Fruit fly (Drosophila melanogaster): ENCODE measurements around the gene CG31789.

The CG31789 gene

dm6 chr2L:18605549-18605948 is at the start of gene CG31789:
CG31789 (plus strand) TSS chr2L:18605928.
- TF ChIP-seq h (optimal IDR thresholded peaks at IDR 0.05) (no peak), psq (optimal IDR thresholded peaks at IDR 0.05) (no peak), insv (optimal IDR thresholded peaks at IDR 0.05) (no peak), Myc (optimal IDR thresholded peaks at IDR 0.05) (no peak), ttk (optimal IDR thresholded peaks at IDR 0.05) (no peak), Sin3A (optimal IDR thresholded peaks at IDR 0.05) (no peak)

- TF ChIP-seq psq (optimal IDR thresholded peaks at IDR 0.05) (no peak), insv (optimal IDR thresholded peaks at IDR 0.05) (no peak), Myc (optimal IDR thresholded peaks at IDR 0.05) (no peak), Sin3A (optimal IDR thresholded peaks at IDR 0.05) (no peak), h (optimal IDR thresholded peaks at IDR 0.05) (no peak), ttk (optimal IDR thresholded peaks at IDR 0.05) (no peak)
Measured at dm6 chr2L:18556384-18556783, 49.3 kb upstream of the CG31789 start.

- no peak for TF ChIP-seq Sin3A (optimal IDR thresholded peaks at IDR 0.05)
- no peak for TF ChIP-seq psq (optimal IDR thresholded peaks at IDR 0.05)
- TF ChIP-seq insv (optimal IDR thresholded peaks at IDR 0.05), result no peak
- TF ChIP-seq ttk (optimal IDR thresholded peaks at IDR 0.05), result no peak
- TF ChIP-seq Myc (optimal IDR thresholded peaks at IDR 0.05), result no peak
- no peak for TF ChIP-seq h (optimal IDR thresholded peaks at IDR 0.05)
Measured at dm6 chr2L:18557965-18558537, 47.7 kb upstream of the CG31789 start.

DNA sequence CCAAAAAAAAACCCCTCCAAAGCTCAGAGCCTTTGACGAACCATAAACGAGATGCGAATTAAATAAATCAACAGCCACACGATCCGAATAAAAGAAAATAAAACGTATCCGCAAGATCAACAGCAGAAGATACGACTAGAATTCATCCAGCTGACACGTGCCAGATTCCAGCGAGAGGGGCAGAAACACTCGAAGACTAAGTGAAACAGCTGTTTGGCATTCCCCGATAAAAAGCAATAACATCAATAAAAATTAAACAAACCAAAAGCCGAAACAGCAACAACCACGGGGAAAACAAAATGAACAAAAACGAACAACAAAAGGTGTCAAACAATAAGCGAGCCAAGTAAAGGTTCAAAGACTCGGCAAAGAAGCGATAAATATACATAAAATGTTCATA is 46.6 kb upstream of the CG31789 start:
- TF ChIP-seq Sin3A (optimal IDR thresholded peaks at IDR 0.05), result no peak
- TF ChIP-seq psq (optimal IDR thresholded peaks at IDR 0.05), result no peak
- TF ChIP-seq insv (optimal IDR thresholded peaks at IDR 0.05), result no peak
- TF ChIP-seq ttk (optimal IDR thresholded peaks at IDR 0.05), result no peak
- TF ChIP-seq Myc (optimal IDR thresholded peaks at IDR 0.05), result no peak
- no peak for TF ChIP-seq h (optimal IDR thresholded peaks at IDR 0.05)

DNA sequence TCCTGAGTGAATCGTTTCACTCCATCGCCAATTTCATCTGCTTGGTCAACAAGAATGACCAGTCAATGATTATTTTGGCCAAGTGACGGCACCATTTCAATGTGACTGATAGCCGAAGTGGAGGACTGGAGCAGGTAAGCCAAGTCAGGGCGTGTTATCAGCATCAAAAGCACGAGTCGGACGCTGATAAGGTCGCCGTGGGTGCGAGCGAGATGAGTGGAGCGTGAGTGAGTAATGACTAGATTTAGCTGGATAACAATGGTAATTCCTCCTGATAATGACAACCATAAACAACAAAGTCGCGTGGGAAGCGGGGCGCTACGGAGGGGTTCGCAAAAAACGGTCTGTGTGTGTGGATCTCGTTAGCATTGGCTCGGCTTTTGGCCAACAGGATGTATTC is 44.7 kb upstream of the CG31789 start:
- TF ChIP-seq psq (optimal IDR thresholded peaks at IDR 0.05) (no peak), Sin3A (optimal IDR thresholded peaks at IDR 0.05) (no peak), ttk (optimal IDR thresholded peaks at IDR 0.05) (no peak)

DNA sequence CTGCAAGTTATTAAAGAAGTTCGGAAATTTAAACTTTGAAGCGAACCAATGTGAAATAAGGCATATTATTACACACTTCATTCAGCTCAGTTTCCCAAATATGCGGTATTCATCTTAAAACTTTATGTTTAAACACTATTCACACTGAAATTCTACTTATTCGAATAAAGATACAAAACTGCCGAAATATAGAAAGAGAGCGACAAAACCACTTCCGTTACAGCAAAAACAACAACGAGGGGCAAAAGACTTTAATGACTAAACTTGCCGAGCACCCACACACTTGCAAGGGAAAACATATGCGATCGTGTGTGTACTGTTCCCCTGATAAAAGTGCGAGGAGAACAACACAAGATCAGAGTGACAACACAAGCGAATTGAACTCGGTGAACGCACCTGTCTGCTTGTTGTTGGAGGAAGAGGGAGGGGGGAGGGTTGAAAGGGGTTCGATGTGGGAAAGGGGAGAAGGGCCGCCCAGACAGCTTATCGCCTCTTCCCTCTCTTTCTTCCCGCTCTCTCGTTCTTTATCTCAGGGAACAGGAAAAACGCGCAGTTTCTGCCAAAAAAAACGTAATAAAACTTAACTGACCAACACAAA is 44.1 kb upstream of the CG31789 start:
- no peak for TF ChIP-seq Sin3A (optimal IDR thresholded peaks at IDR 0.05)
- no peak for TF ChIP-seq ttk (optimal IDR thresholded peaks at IDR 0.05)
- no peak for TF ChIP-seq h (optimal IDR thresholded peaks at IDR 0.05)
- no peak for TF ChIP-seq psq (optimal IDR thresholded peaks at IDR 0.05)
- no peak for TF ChIP-seq Myc (optimal IDR thresholded peaks at IDR 0.05)
- TF ChIP-seq insv (optimal IDR thresholded peaks at IDR 0.05), result no peak

- no peak for TF ChIP-seq Sin3A (optimal IDR thresholded peaks at IDR 0.05)
- TF ChIP-seq h (optimal IDR thresholded peaks at IDR 0.05), result no peak
- no peak for TF ChIP-seq Myc (optimal IDR thresholded peaks at IDR 0.05)
- no peak for TF ChIP-seq psq (optimal IDR thresholded peaks at IDR 0.05)
- no peak for TF ChIP-seq ttk (optimal IDR thresholded peaks at IDR 0.05)
- TF ChIP-seq insv (optimal IDR thresholded peaks at IDR 0.05), result no peak
Measured at dm6 chr2L:18562573-18562972, 43.2 kb upstream of the CG31789 start.

dm6 chr2L:18563020-18563546 is 42.6 kb upstream of the CG31789 start:
- TF ChIP-seq psq (optimal IDR thresholded peaks at IDR 0.05) (no peak), h (optimal IDR thresholded peaks at IDR 0.05) (no peak), Myc (optimal IDR thresholded peaks at IDR 0.05) (no peak), insv (optimal IDR thresholded peaks at IDR 0.05) (no peak), Sin3A (optimal IDR thresholded peaks at IDR 0.05) (no peak), ttk (optimal IDR thresholded peaks at IDR 0.05) (no peak)

DNA sequence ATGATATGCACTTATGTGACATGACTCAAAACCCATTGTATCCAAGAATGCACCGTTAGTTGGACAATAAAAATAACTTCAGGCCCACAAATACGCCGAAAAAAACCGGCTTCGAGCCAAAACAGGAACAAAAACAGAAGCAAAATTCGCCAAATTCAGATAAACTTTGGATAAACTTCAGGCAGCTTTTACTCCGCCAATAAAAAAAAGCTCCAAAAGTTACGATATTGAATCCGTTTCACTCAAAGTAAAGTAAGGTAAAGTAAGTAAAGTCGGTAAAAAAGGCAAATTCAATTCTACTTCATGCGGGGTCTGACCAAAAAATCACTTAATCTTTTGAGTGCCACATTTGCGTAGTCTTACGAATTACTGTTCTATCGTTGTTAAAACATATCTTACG is 41.7 kb upstream of the CG31789 start:
- TF ChIP-seq Sin3A (optimal IDR thresholded peaks at IDR 0.05) (no peak), ttk (optimal IDR thresholded peaks at IDR 0.05) (no peak)

dm6 chr2L:18564417-18564816 is 41.3 kb upstream of the CG31789 start:
- no peak for TF ChIP-seq Sin3A (optimal IDR thresholded peaks at IDR 0.05)

DNA sequence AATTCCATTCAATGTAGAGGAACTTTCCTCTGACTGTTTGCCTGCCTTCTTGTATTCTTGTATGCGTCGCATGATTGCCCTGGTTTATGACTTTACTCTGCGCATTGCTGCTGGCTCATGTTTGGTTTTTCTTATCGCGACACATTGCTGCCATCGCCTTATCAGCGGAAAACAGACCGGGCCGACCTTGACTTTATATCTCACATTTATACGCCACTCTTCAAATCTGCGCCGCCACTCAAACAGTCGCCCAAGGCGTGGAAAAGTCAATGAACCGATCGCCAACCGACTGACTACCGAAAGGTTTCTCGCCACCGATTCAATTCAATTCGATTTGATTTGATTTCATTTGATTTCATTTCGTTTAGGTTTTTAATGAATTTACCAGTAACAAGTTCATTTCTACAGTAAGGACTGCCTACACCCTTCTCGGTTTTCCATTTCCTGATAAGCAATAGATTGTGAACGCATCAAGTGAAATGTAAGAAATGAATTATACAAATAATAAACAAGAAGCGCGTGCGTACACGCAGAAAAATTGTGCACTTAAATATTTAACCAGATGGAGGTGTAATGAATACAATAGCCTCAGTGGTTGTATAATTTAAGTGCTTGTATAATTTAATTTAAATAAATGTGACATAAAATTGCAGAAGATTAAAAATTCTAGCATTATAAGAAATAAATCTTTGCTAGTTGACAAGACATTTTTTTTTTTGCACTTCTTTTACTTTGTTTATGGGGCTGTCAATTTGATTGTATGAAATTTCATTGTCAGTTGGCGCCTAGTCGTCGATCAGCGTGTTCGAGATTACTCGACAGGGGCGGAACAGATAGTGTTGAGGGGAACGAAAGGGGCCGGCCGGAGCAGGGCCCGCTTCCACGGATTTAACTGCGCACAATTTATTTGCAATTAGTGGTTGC is 39.2 kb upstream of the CG31789 start:
- TF ChIP-seq psq (optimal IDR thresholded peaks at IDR 0.05) (no peak), Myc (optimal IDR thresholded peaks at IDR 0.05) (no peak), ttk (optimal IDR thresholded peaks at IDR 0.05) (no peak), h (optimal IDR thresholded peaks at IDR 0.05) (no peak), Sin3A (optimal IDR thresholded peaks at IDR 0.05) (no peak), insv (optimal IDR thresholded peaks at IDR 0.05) (no peak)

DNA sequence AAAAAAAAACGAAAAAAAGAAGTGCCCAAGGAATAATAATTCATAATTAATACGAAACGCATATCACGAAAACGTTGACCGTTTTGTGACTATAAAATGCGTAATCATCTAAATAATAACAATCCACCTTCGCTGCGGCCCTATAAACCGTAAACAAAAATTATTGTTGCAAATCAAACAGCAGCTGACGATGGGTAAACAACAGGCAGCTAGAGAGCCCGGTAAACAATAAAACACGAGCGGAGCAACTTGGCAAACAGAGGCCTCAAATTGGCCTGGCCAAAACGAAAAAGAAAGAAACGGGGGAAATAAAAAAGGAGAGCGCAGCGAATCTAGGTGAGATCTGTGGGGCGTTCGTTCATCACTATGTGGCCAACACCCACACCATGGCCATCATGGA is 38.2 kb upstream of the CG31789 start:
- no peak for TF ChIP-seq psq (optimal IDR thresholded peaks at IDR 0.05)
- no peak for TF ChIP-seq Sin3A (optimal IDR thresholded peaks at IDR 0.05)
- TF ChIP-seq insv (optimal IDR thresholded peaks at IDR 0.05), result no peak
- no peak for TF ChIP-seq h (optimal IDR thresholded peaks at IDR 0.05)
- TF ChIP-seq Myc (optimal IDR thresholded peaks at IDR 0.05), result no peak
- no peak for TF ChIP-seq ttk (optimal IDR thresholded peaks at IDR 0.05)
